Fruit fly (Drosophila melanogaster): Measurements from ENCODE around the gene CG10903.
A peak's percentile ranks its signal among the peaks of the same experiment; 100 is the strongest.

The CG10903 gene

DNA sequence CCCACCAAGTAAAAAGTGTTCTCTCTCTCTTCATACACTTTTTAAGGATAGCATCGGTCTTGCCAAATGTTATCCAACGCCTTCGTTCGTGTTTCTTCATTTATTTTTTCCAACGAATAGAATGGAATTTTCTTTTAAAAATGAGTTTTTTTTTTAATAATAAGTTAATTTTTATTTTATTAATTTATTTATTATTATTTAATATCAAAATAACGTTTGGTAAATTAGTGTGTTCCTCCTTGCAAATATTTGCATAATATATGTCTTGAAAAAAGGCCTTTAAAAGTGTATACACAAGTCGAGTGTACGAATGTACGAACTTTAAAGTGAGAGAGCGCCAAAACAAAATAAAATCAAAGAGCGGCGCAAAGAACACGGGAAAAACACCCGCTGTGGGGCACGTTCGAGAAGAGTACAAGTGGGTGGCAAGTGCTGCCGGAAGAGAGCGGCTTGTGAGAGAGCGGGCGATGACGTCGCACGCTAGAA is 3.0 kb upstream of the CG10903 start (continued):
- TF ChIP-seq CG3163 (GFP tag; optimal IDR thresholded peaks at IDR 0.05) (peak; percentile 86), CG17612 (GFP tag; IDR thresholded peaks at IDR 0.05) (no peak), CG1832 (GFP tag; optimal IDR thresholded peaks at IDR 0.05) (no peak), fru (optimal IDR thresholded peaks at IDR 0.05) (no peak), bigmax (GFP tag; optimal IDR thresholded peaks at IDR 0.05) (no peak), CG17186 (GFP tag; optimal IDR thresholded peaks at IDR 0.05) (no peak), grn (GFP tag; optimal IDR thresholded peaks at IDR 0.05) (no peak), CG4820 (GFP tag; optimal IDR thresholded peaks at IDR 0.05) (no peak), CG13775 (GFP tag; optimal IDR thresholded peaks at IDR 0.05) (peak; percentile 90), CG4404 (GFP tag; IDR thresholded peaks at IDR 0.05) (peak; percentile 36; the same call in 1 of the 2 replicates), danr (GFP tag; IDR thresholded peaks at IDR 0.05) (peak; percentile 50; the same call in 1 of the 2 replicates), bab2 (GFP tag; optimal IDR thresholded peaks at IDR 0.05) (peak; percentile 6), BEAF-32 (GFP tag; optimal IDR thresholded peaks at IDR 0.05) (no peak), CG2116 (GFP tag; optimal IDR thresholded peaks at IDR 0.05) (peak; percentile 62), Eip74EF (GFP tag; optimal IDR thresholded peaks at IDR 0.05) (peak in 1 of 2 experiments; percentile 88), D (optimal IDR thresholded peaks at IDR 0.05) (no peak), D (GFP tag; optimal IDR thresholded peaks at IDR 0.05) (peak; percentile 82), CG9876 (GFP tag; optimal IDR thresholded peaks at IDR 0.05) (peak; percentile 14), Hr51 (GFP tag; optimal IDR thresholded peaks at IDR 0.05) (peak; percentile 41 to 96), sc (optimal IDR thresholded peaks at IDR 0.05) (no peak), sc (GFP tag; optimal IDR thresholded peaks at IDR 0.05) (peak; percentile 86), Atf-2 (GFP tag; optimal IDR thresholded peaks at IDR 0.05) (peak; percentile 22), hkb (optimal IDR thresholded peaks at IDR 0.05) (no peak), hkb (GFP tag; IDR thresholded peaks at IDR 0.05) (peak; percentile 87), HLH4C (GFP tag; IDR thresholded peaks at IDR 0.05; ENCODE audit: partially characterized antibody) (no peak), CG10543 (GFP tag; optimal IDR thresholded peaks at IDR 0.05) (peak; percentile 84), Jarid2 (GFP tag; optimal IDR thresholded peaks at IDR 0.05) (peak; percentile 27), pfk (GFP tag; optimal IDR thresholded peaks at IDR 0.05) (no peak), pzg (GFP tag; optimal IDR thresholded peaks at IDR 0.05) (no peak), CG1602 (GFP tag; optimal IDR thresholded peaks at IDR 0.05) (peak; percentile 78), CG7839 (tag; optimal IDR thresholded peaks at IDR 0.05) (peak; percentile 93), Lpt (GFP tag; optimal IDR thresholded peaks at IDR 0.05) (no peak), CG15696 (tag; optimal IDR thresholded peaks at IDR 0.05) (peak; percentile 16), Aef1 (GFP tag; IDR thresholded peaks at IDR 0.05) (peak; percentile 53; the same call in 2 of the 3 replicates), CG2678 (tag; optimal IDR thresholded peaks at IDR 0.05) (peak; percentile 95), E2f1 (GFP tag; IDR thresholded peaks at IDR 0.05) (peak; percentile 69), CG10431 (GFP tag; optimal IDR thresholded peaks at IDR 0.05) (peak; percentile 85), CG15073 (GFP tag; optimal IDR thresholded peaks at IDR 0.05) (peak; percentile 33), CG2202 (tag; optimal IDR thresholded peaks at IDR 0.05) (peak; percentile 72), maf-S (GFP tag; optimal IDR thresholded peaks at IDR 0.05) (no peak), sug (tag; optimal IDR thresholded peaks at IDR 0.05) (no peak), CG4707 (GFP tag; optimal IDR thresholded peaks at IDR 0.05) (no peak), Doc3 (GFP tag; IDR thresholded peaks at IDR 0.05; ENCODE audit: partially characterized antibody) (no peak), az2 (GFP tag; optimal IDR thresholded peaks at IDR 0.05) (peak; percentile 87), CG10366 (GFP tag; IDR thresholded peaks at IDR 0.05) (peak; percentile 81), CG8765 (GFP tag; IDR thresholded peaks at IDR 0.05) (no peak), gsb-n (tag; optimal IDR thresholded peaks at IDR 0.05) (no peak), CG10274 (GFP tag; optimal IDR thresholded peaks at IDR 0.05) (peak; percentile 39), schlank (tag; optimal IDR thresholded peaks at IDR 0.05) (peak; percentile 48), Dbx (GFP tag; IDR thresholded peaks at IDR 0.05) (0 out of 3 replicates have a peak, but pooled peaks have one; percentile 14), CG7987 (GFP tag; optimal IDR thresholded peaks at IDR 0.05) (peak; percentile 44)
